Worm (Caenorhabditis elegans) whole organism, L1 larva: ENCODE data around the gene F43G6.7.

Source experiments
- C04F5.9 ChIP-seq: sonication (generic microtip); optimal IDR thresholded peaks from 2 replicates; lab custom pipeline; 2016; ENCODE audit warnings: missing genetic modification characterization, missing compliant biosample characterization
- C34B4.2 ChIP-seq: sonication (generic microtip); optimal IDR thresholded peaks from 2 replicates; lab custom pipeline; 2017; ENCODE audit warnings: mild to moderate bottlenecking, missing genetic modification characterization, missing compliant biosample characterization
- F16B12.6 ChIP-seq: fragments of 150-350 bp; optimal IDR thresholded peaks from 2 replicates; lab custom pipeline; 2014; ENCODE audit warnings: missing biosample characterization, missing genetic modification characterization
- aly-2 ChIP-seq: fragments of 150-350 bp; optimal IDR thresholded peaks from 2 replicates; lab custom pipeline; 2014; ENCODE audit warnings: missing biosample characterization, missing genetic modification characterization
- blmp-1 ChIP-seq: fragments of 150-350 bp; optimal IDR thresholded peaks from 2 replicates; lab custom pipeline; 2014; ENCODE audit warnings: missing biosample characterization, missing genetic modification characterization
- ceh-63 ChIP-seq: fragments of 200-800 bp; sonication (Bioruptor generic); optimal IDR thresholded peaks from 2 replicates; lab custom pipeline; 2018; ENCODE audit warnings: mild to moderate bottlenecking, missing genetic modification characterization, missing compliant biosample characterization
- ceh-82 ChIP-seq, 3 experiments: fragments of 150-350 bp in 1 of 3; sonication (generic microtip) in 2 of 3; optimal IDR thresholded peaks; 2 replicates each; lab custom pipeline; 2014 to 2017; ENCODE audit warnings: missing biosample characterization in 3 of 3, missing genetic modification characterization in 3 of 3
- ceh-88 ChIP-seq: fragments of 200-800 bp; sonication (Bioruptor generic); IDR thresholded peaks from 2 replicates; pipeline ENCODE4 v1.3.6; 2022; ENCODE audit warnings: missing genetic modification characterization, missing compliant biosample characterization
- ceh-90 ChIP-seq: sonication (generic microtip); optimal IDR thresholded peaks from 2 replicates; lab custom pipeline; 2016; ENCODE audit warnings: missing genetic modification characterization, missing compliant biosample characterization
- ces-1 ChIP-seq: fragments of 150-350 bp; optimal IDR thresholded peaks from 2 replicates; lab custom pipeline; 2014; ENCODE audit warnings: missing biosample characterization, missing genetic modification reagents, missing genetic modification characterization
- dpl-1 ChIP-seq, 3 experiments: fragments of 150-350 bp in 2 of 3; sonication (generic microtip) in 1 of 3; optimal IDR thresholded peaks; 2 replicates each; lab custom pipeline; 2014 to 2017; ENCODE audit warnings: missing biosample characterization in 3 of 3, missing genetic modification characterization in 3 of 3, missing genetic modification reagents in 3 of 3
- dsc-1 ChIP-seq: sonication (generic microtip); optimal IDR thresholded peaks from 2 replicates; lab custom pipeline; 2016; ENCODE audit warnings: mild to moderate bottlenecking, missing genetic modification characterization, missing compliant biosample characterization
- efl-3 ChIP-seq: fragments of 200-800 bp; sonication (Bioruptor generic); optimal IDR thresholded peaks from 2 replicates; lab custom pipeline; 2018; ENCODE audit warnings: mild to moderate bottlenecking, missing genetic modification characterization, missing compliant biosample characterization
- egl-13 ChIP-seq: sonication (generic microtip); optimal IDR thresholded peaks from 2 replicates; lab custom pipeline; 2016; ENCODE audit warnings: missing genotype, missing genetic modification reagents, missing genetic modification characterization, missing compliant biosample characterization
- elt-2 ChIP-seq: sonication (generic microtip); optimal IDR thresholded peaks from 2 replicates; lab custom pipeline; 2016; ENCODE audit warnings: missing genetic modification characterization, mild to moderate bottlenecking, inconsistent platforms, missing compliant biosample characterization, missing genetic modification reagents
- elt-3 ChIP-seq, 6 experiments: fragments of 150-350 bp in 1 of 6; sonication (generic microtip); optimal IDR thresholded peaks; 2 replicates each; lab custom pipeline; 2017 to 2018; ENCODE audit warnings: missing biosample characterization in 6 of 6, missing genetic modification characterization in 6 of 6, inconsistent platforms in 1 of 6
- ets-5 ChIP-seq: fragments of 200-800 bp; sonication (Bioruptor generic); IDR thresholded peaks from 2 replicates; pipeline ENCODE4 v1.3.6; 2022; ENCODE audit warnings: missing genetic modification characterization, missing compliant biosample characterization
- fkh-10 ChIP-seq: sonication (generic microtip); optimal IDR thresholded peaks from 2 replicates; lab custom pipeline; 2017; ENCODE audit warnings: missing biosample characterization, missing genetic modification reagents, missing genetic modification characterization
- fkh-4 ChIP-seq: sonication (generic microtip); optimal IDR thresholded peaks from 2 replicates; lab custom pipeline; 2016; ENCODE audit warnings: missing compliant biosample characterization, missing genetic modification characterization, borderline replicate concordance
- fkh-8 ChIP-seq: sonication (generic microtip); optimal IDR thresholded peaks from 2 replicates; lab custom pipeline; 2016; ENCODE audit warnings: mild to moderate bottlenecking, missing genetic modification characterization, missing compliant biosample characterization
- hlh-17 ChIP-seq: fragments of 200-800 bp; sonication (Bioruptor generic); optimal IDR thresholded peaks from 2 replicates; lab custom pipeline; 2018; ENCODE audit warnings: missing genetic modification characterization, mild to moderate bottlenecking, missing compliant biosample characterization, moderate library complexity, borderline replicate concordance
- irx-1 ChIP-seq: sonication (generic microtip); optimal IDR thresholded peaks from 2 replicates; lab custom pipeline; 2016; ENCODE audit warnings: missing genetic modification characterization, missing compliant biosample characterization
- jun-1 ChIP-seq: fragments of 150-350 bp; optimal IDR thresholded peaks from 2 replicates; lab custom pipeline; 2014; ENCODE audit warnings: missing biosample characterization, missing genetic modification reagents, missing genetic modification characterization
- lin-15B ChIP-seq: fragments of 150-350 bp; sonication (generic microtip); optimal IDR thresholded peaks from 3 replicates; lab custom pipeline; 2014; ENCODE audit warnings: missing biosample characterization, missing genetic modification characterization
- lin-35 ChIP-seq, 2 experiments: fragments of 150-350 bp; optimal IDR thresholded peaks; 2 replicates each; lab custom pipeline; 2014; ENCODE audit warnings: missing biosample characterization in 2 of 2, missing genetic modification characterization in 2 of 2, missing genetic modification reagents in 2 of 2
- lin-39 ChIP-seq: fragments of 150-350 bp; optimal IDR thresholded peaks from 2 replicates; lab custom pipeline; 2014; ENCODE audit warnings: missing biosample characterization, missing genetic modification reagents, missing genetic modification characterization
- lir-3 ChIP-seq: sonication (generic microtip); optimal IDR thresholded peaks from 2 replicates; lab custom pipeline; 2016; ENCODE audit warnings: mild to moderate bottlenecking, missing genetic modification characterization, moderate library complexity, missing compliant biosample characterization; ENCODE audit not compliant: poor library complexity
- lsy-2 ChIP-seq, 2 experiments: fragments of 150-350 bp; optimal IDR thresholded peaks; 2 replicates each; lab custom pipeline; 2014; ENCODE audit warnings: missing biosample characterization in 2 of 2, missing genetic modification characterization in 2 of 2
- mdl-1 ChIP-seq, 2 experiments: fragments of 150-350 bp; optimal IDR thresholded peaks; 2 replicates each; lab custom pipeline; 2014 to 2017; ENCODE audit warnings: missing biosample characterization in 2 of 2, missing genetic modification characterization in 2 of 2, inconsistent platforms in 1 of 2
- mef-2 ChIP-seq: fragments of 150-350 bp; optimal IDR thresholded peaks from 2 replicates; lab custom pipeline; 2014; ENCODE audit warnings: missing biosample characterization, missing genetic modification characterization
- nhr-11 ChIP-seq: fragments of 150-350 bp; optimal IDR thresholded peaks from 2 replicates; lab custom pipeline; 2014; ENCODE audit warnings: missing biosample characterization, missing genetic modification characterization
- nhr-19 ChIP-seq: fragments of 200-800 bp; sonication (Bioruptor generic); conservative IDR thresholded peaks from 2 replicates; pipeline ENCODE4 v1.3.6; 2022; ENCODE audit warnings: missing genetic modification characterization, missing compliant biosample characterization
- nhr-20 ChIP-seq: sonication (generic microtip); optimal IDR thresholded peaks from 2 replicates; lab custom pipeline; 2016; ENCODE audit warnings: mild to moderate bottlenecking, missing genetic modification characterization, missing compliant biosample characterization
- nhr-237 ChIP-seq: fragments of 150-350 bp; optimal IDR thresholded peaks from 2 replicates; lab custom pipeline; 2014; ENCODE audit warnings: missing biosample characterization, missing genetic modification characterization
- nhr-28 ChIP-seq: fragments of 150-350 bp; optimal IDR thresholded peaks from 2 replicates; lab custom pipeline; 2014; ENCODE audit warnings: missing biosample characterization, missing genetic modification characterization
- nhr-47 ChIP-seq: sonication (generic microtip); optimal IDR thresholded peaks from 2 replicates; lab custom pipeline; 2016; ENCODE audit warnings: mild to moderate bottlenecking, missing genetic modification characterization, moderate library complexity, missing compliant biosample characterization
- nhr-71 ChIP-seq: sonication (generic microtip); optimal IDR thresholded peaks from 2 replicates; lab custom pipeline; 2016; ENCODE audit warnings: mild to moderate bottlenecking, missing genetic modification characterization, moderate library complexity, missing compliant biosample characterization
- nhr-76 ChIP-seq: sonication (generic microtip); optimal IDR thresholded peaks from 2 replicates; lab custom pipeline; 2017; ENCODE audit warnings: missing biosample characterization, missing genetic modification characterization
- nhr-84 ChIP-seq: sonication (generic microtip); optimal IDR thresholded peaks from 2 replicates; lab custom pipeline; 2017; ENCODE audit warnings: missing biosample characterization, missing genetic modification characterization
- nhr-90 ChIP-seq: sonication (generic microtip); optimal IDR thresholded peaks from 2 replicates; lab custom pipeline; 2016; ENCODE audit warnings: mild to moderate bottlenecking, missing genetic modification characterization, missing compliant biosample characterization; ENCODE audit not compliant: poor library complexity
- pqm-1 ChIP-seq: sonication (generic microtip); optimal IDR thresholded peaks from 3 replicates; lab custom pipeline; 2017; ENCODE audit warnings: missing biosample characterization, missing genetic modification characterization
- skn-1 ChIP-seq: fragments of 150-350 bp; optimal IDR thresholded peaks from 2 replicates; lab custom pipeline; 2014; ENCODE audit warnings: missing biosample characterization, missing genetic modification characterization
- swsn-7 ChIP-seq: sonication (generic microtip); optimal IDR thresholded peaks from 2 replicates; lab custom pipeline; 2016; ENCODE audit warnings: missing genetic modification characterization, missing compliant biosample characterization
- unc-30 ChIP-seq: sonication (generic microtip); optimal IDR thresholded peaks from 2 replicates; lab custom pipeline; 2017; ENCODE audit warnings: missing biosample characterization, missing genetic modification characterization
- unc-62 ChIP-seq: fragments of 150-350 bp; optimal IDR thresholded peaks from 2 replicates; lab custom pipeline; 2014; ENCODE audit warnings: missing biosample characterization, missing genetic modification reagents, missing genetic modification characterization
- unc-86 ChIP-seq: sonication (generic microtip); optimal IDR thresholded peaks from 2 replicates; lab custom pipeline; 2016; ENCODE audit warnings: missing genetic modification characterization, missing compliant biosample characterization
- unc-98 ChIP-seq: fragments of 200-800 bp; sonication (Bioruptor generic); IDR thresholded peaks from 2 replicates; pipeline ENCODE4 v1.3.6; 2022; ENCODE audit warnings: missing genetic modification characterization, missing compliant biosample characterization
- vab-15 ChIP-seq: sonication (generic microtip); optimal IDR thresholded peaks from 2 replicates; lab custom pipeline; 2017; ENCODE audit warnings: missing genotype, mild to moderate bottlenecking, missing genetic modification characterization, missing compliant biosample characterization
- xbp-1 ChIP-seq: sonication (generic microtip); optimal IDR thresholded peaks from 2 replicates; lab custom pipeline; 2016; ENCODE audit warnings: missing genetic modification characterization, missing compliant biosample characterization
- zag-1 ChIP-seq: fragments of 150-350 bp; optimal IDR thresholded peaks from 2 replicates; lab custom pipeline; 2014; ENCODE audit warnings: missing biosample characterization, missing genetic modification characterization
- zip-4 ChIP-seq: fragments of 200-800 bp; sonication (Bioruptor generic); optimal IDR thresholded peaks from 2 replicates; lab custom pipeline; 2018; ENCODE audit warnings: mild to moderate bottlenecking, missing genetic modification characterization, moderate library complexity, missing compliant biosample characterization
- ztf-11 ChIP-seq, 2 experiments: sonication (generic microtip); optimal IDR thresholded peaks; 2 replicates each; lab custom pipeline; 2016 to 2017; ENCODE audit warnings: missing genetic modification characterization in 2 of 2, missing biosample characterization in 1 of 2, missing compliant biosample characterization in 1 of 2
- ztf-4 ChIP-seq: fragments of 150-350 bp; optimal IDR thresholded peaks from 2 replicates; lab custom pipeline; 2014; ENCODE audit warnings: missing biosample characterization, missing genetic modification characterization

The F43G6.7 gene

ce11 chrII:11813895-11814369 lies 3.3 kb downstream of the F43G6.7 start, which contains the start of gene F43G6.8:
Gene F43G6.8 (minus strand): TSS chrII:11814092.
- TF ChIP-seq nhr-71 (tag; lab: Kevin White, UChicago) (peak; percentile 61), aly-2 (tag; lab: Kevin White, UChicago) (no peak), C34B4.2 (no peak), lin-39 (tag; lab: Kevin White, UChicago) (no peak), irx-1 (tag; lab: Kevin White, UChicago) (no peak), nhr-76 (no peak), lir-3 (tag; lab: Kevin White, UChicago) (peak; percentile 33), jun-1 (tag; lab: Kevin White, UChicago) (peak; percentile 12), ets-5 (GFP tag; lab: Robert Waterston, UW) (no peak), nhr-47 (tag; lab: Kevin White, UChicago) (peak; percentile 47), mef-2 (tag; lab: Kevin White, UChicago) (no peak), fkh-4 (no peak), ceh-88 (no peak), ztf-4 (tag; lab: Kevin White, UChicago) (peak; percentile 2), lin-15B (tag; lab: Kevin White, UChicago) (no peak), ztf-11 (tag; optimal IDR thresholded peaks at IDR 0.05; lab: Kevin White, UChicago) (no peak), lin-35 (GFP tag; optimal IDR thresholded peaks at IDR 0.05; lab: Kevin White, UChicago) (peak; percentile 46 to 64), nhr-90 (no peak), zip-4 (no peak), unc-30 (tag; lab: Kevin White, UChicago) (no peak), vab-15 (tag; lab: Kevin White, UChicago) (no peak), skn-1 (tag; lab: Kevin White, UChicago) (peak; percentile 21), lsy-2 (tag; optimal IDR thresholded peaks at IDR 0.05; lab: Kevin White, UChicago) (peak; percentile 42 to 72), nhr-84 (tag; lab: Kevin White, UChicago) (no peak), unc-98 (GFP tag; lab: Robert Waterston, UW) (no peak), F16B12.6 (tag; lab: Kevin White, UChicago) (no peak), zag-1 (tag; lab: Kevin White, UChicago) (no peak), nhr-19 (GFP tag; lab: Robert Waterston, UW) (no peak), efl-3 (GFP tag; lab: Kevin White, UChicago) (no peak), elt-3 (tag; optimal IDR thresholded peaks at IDR 0.05; lab: Kevin White, UChicago) (peak in 1 of 6 experiments; percentile 30), fkh-10 (GFP tag; lab: Kevin White, UChicago) (no peak), mdl-1 (tag; optimal IDR thresholded peaks at IDR 0.05; lab: Kevin White, UChicago) (peak in 1 of 2 experiments; percentile 76), fkh-8 (peak; percentile 75), egl-13 (tag; lab: Kevin White, UChicago) (no peak), unc-86 (tag; lab: Kevin White, UChicago) (peak; percentile 12), nhr-20 (tag; lab: Kevin White, UChicago) (peak; percentile 59), ces-1 (GFP tag; lab: Kevin White, UChicago) (no peak), xbp-1 (peak; percentile 18), pqm-1 (tag; lab: Kevin White, UChicago) (no peak), dpl-1 (GFP tag; optimal IDR thresholded peaks at IDR 0.05; lab: Kevin White, UChicago) (peak; percentile 12 to 45 (median 35)), ceh-90 (no peak), blmp-1 (tag; lab: Kevin White, UChicago) (peak; percentile 97), nhr-28 (tag; lab: Kevin White, UChicago) (no peak), elt-2 (tag; lab: Kevin White, UChicago) (no peak), dsc-1 (tag; lab: Kevin White, UChicago) (no peak), ceh-82 (tag; optimal IDR thresholded peaks at IDR 0.05; lab: Kevin White, UChicago) (peak in 1 of 3 experiments; percentile 47), C04F5.9 (tag; lab: Kevin White, UChicago) (no peak), hlh-17 (no peak), swsn-7 (tag; lab: Kevin White, UChicago) (peak; percentile 35), nhr-11 (tag; lab: Kevin White, UChicago) (peak; percentile 55), nhr-237 (tag; lab: Kevin White, UChicago) (no peak), unc-62 (GFP tag; lab: Kevin White, UChicago) (no peak), ceh-63 (GFP tag; lab: Kevin White, UChicago) (no peak)
